Worm (Caenorhabditis elegans): ENCODE results near the gene K07F5.6.

- TF ChIP-seq ama-1 (optimal IDR thresholded peaks at IDR 0.05) (no peak), scrt-1 (GFP tag; IDR thresholded peaks at IDR 0.05) (no peak), ceh-36 (tag; optimal IDR thresholded peaks at IDR 0.05) (no peak), sea-1 (GFP tag; conservative IDR thresholded peaks at IDR 0.05) (no peak), hmg-4 (GFP tag; optimal IDR thresholded peaks at IDR 0.05) (no peak), flt-1 (GFP tag; IDR thresholded peaks at IDR 0.05) (no peak)
Measured at ce11 chrIV:9815432-9815831, 31.0 kb downstream of the K07F5.6 start, which contains the start of gene egl-20.
